Worm (Caenorhabditis elegans): ENCODE results near the gene nhr-184.

Gene nhr-184

ce11 chrV:2177307-2177764 is 36.9 kb downstream of the nhr-184 start, which contains the start of gene srbc-17:
TSS of gene srbc-17 (plus strand) at chrV:2177714.
- TF ChIP-seq ces-1 (GFP tag; optimal IDR thresholded peaks at IDR 0.05) (no peak), ztf-11 (tag; optimal IDR thresholded peaks at IDR 0.05) (no peak), nhr-12 (tag; optimal IDR thresholded peaks at IDR 0.05) (no peak), sem-2 (GFP tag; optimal IDR thresholded peaks at IDR 0.05) (no peak), flh-1 (GFP tag; optimal IDR thresholded peaks at IDR 0.05) (no peak), hlh-1 (tag; optimal IDR thresholded peaks at IDR 0.05) (no peak), pha-4 (tag; optimal IDR thresholded peaks at IDR 0.05) (no peak), ceh-43 (GFP tag; optimal IDR thresholded peaks at IDR 0.05) (no peak), lin-13 (tag; optimal IDR thresholded peaks at IDR 0.05) (no peak), nhr-237 (tag; optimal IDR thresholded peaks at IDR 0.05) (no peak), unc-39 (tag; optimal IDR thresholded peaks at IDR 0.05) (no peak), drap-1 (GFP tag; optimal IDR thresholded peaks at IDR 0.05) (no peak)

ce11 chrV:2175242-2175641 is 39.0 kb downstream of the nhr-184 start, which contains the start of gene C45H4.18:
TSS of gene C45H4.18 (plus strand) at chrV:2175542.
- TF ChIP-seq lin-32 (GFP tag; optimal IDR thresholded peaks at IDR 0.05) = no peak
- TF ChIP-seq snpc-4 (tag; optimal IDR thresholded peaks at IDR 0.05) = no peak
- no peak for TF ChIP-seq flh-1 (GFP tag; optimal IDR thresholded peaks at IDR 0.05)
- no peak for TF ChIP-seq nhr-12 (tag; optimal IDR thresholded peaks at IDR 0.05)
- TF ChIP-seq mls-2 (tag; optimal IDR thresholded peaks at IDR 0.05) = no peak
- no peak for TF ChIP-seq ham-2 (GFP tag; optimal IDR thresholded peaks at IDR 0.05)
- TF ChIP-seq lin-13 (tag; optimal IDR thresholded peaks at IDR 0.05) = no peak
- no peak for TF ChIP-seq unc-120 (tag; optimal IDR thresholded peaks at IDR 0.05; ENCODE audit: poor library complexity, severe bottlenecking)
- no peak for TF ChIP-seq mab-5 (tag; optimal IDR thresholded peaks at IDR 0.05)
- TF ChIP-seq tbx-8 (GFP tag; optimal IDR thresholded peaks at IDR 0.05) = no peak

ce11 chrV:2174465-2174864 is 39.8 kb downstream of the nhr-184 start:
- TF ChIP-seq unc-39 (tag; optimal IDR thresholded peaks at IDR 0.05) (no peak), lin-13 (tag; optimal IDR thresholded peaks at IDR 0.05) (no peak)

DNA sequence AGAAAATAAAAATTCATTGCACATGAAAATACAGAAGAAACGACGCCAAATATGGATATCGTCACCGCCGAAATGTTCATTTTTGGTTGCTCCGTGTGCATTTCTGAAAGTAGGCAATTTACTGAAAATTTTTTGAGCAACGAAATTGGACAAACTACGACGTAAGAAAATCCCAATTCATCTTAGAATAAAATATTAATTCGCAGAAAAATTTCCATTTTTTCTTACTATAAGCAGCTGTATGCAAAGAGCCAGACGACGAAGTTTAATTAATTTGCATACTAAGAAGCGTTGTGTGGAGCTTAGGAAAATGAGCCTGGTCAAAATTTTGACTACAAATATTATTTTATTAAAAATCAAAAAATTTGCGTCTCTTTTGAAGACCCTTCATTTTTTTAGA is 47.6 kb downstream of the nhr-184 start, which contains the start of gene srbc-19:
srbc-19 (minus strand) TSS at position 101 of the 400 bp plus-strand sequence.
- TF ChIP-seq nhr-76 (tag; optimal IDR thresholded peaks at IDR 0.05) = no peak
- no peak for TF ChIP-seq elt-3 (tag; optimal IDR thresholded peaks at IDR 0.05)
- TF ChIP-seq hlh-1 (tag; optimal IDR thresholded peaks at IDR 0.05) = no peak
- no peak for TF ChIP-seq nhr-28 (tag; optimal IDR thresholded peaks at IDR 0.05)
- TF ChIP-seq nhr-12 (tag; optimal IDR thresholded peaks at IDR 0.05) = no peak
- no peak for TF ChIP-seq M03D4.4 (tag; optimal IDR thresholded peaks at IDR 0.05)
- no peak for TF ChIP-seq cnd-1 (tag; optimal IDR thresholded peaks at IDR 0.05)
- TF ChIP-seq elt-1 (tag; optimal IDR thresholded peaks at IDR 0.05; ENCODE audit: borderline replicate concordance, insufficient read depth) = no peak

ce11 chrV:2163735-2164134 is 50.5 kb downstream of the nhr-184 start, which contains the start of gene str-255:
TSS of gene str-255 (minus strand) at chrV:2163835.
- TF ChIP-seq M03D4.4 (tag; optimal IDR thresholded peaks at IDR 0.05) (no peak), unc-62 (GFP tag; optimal IDR thresholded peaks at IDR 0.05) (no peak), flh-1 (GFP tag; optimal IDR thresholded peaks at IDR 0.05) (no peak), zip-8 (tag; optimal IDR thresholded peaks at IDR 0.05) (no peak), mab-5 (tag; optimal IDR thresholded peaks at IDR 0.05) (no peak), ztf-11 (tag; optimal IDR thresholded peaks at IDR 0.05) (no peak), ces-1 (GFP tag; optimal IDR thresholded peaks at IDR 0.05) (no peak), blmp-1 (tag; optimal IDR thresholded peaks at IDR 0.05) (no peak)

Data from whole organism, mixed stage, embryonic.